Fruit fly (Drosophila melanogaster): Measurements from ENCODE around the gene CG14300.

CG14300 gene

dm6 chr3R:18681054-18681453, 12.5 kb downstream of the CG14300 start:
- TF ChIP-seq CG4496 (GFP tag; IDR thresholded peaks at IDR 0.05) = no peak
- TF ChIP-seq D1 (tag; optimal IDR thresholded peaks at IDR 0.05) = no peak
- no peak for TF ChIP-seq CG14655 (GFP tag; optimal IDR thresholded peaks at IDR 0.05)
- TF ChIP-seq Snoo (tag; optimal IDR thresholded peaks at IDR 0.05) = no peak
- no peak for TF ChIP-seq fd96Ca (GFP tag; IDR thresholded peaks at IDR 0.05)
- no peak for TF ChIP-seq CG34367 (tag; optimal IDR thresholded peaks at IDR 0.05)
- TF ChIP-seq Pif1A (GFP tag; optimal IDR thresholded peaks at IDR 0.05) = no peak
- TF ChIP-seq Ets98B (GFP tag; IDR thresholded peaks at IDR 0.05) = no peak
- TF ChIP-seq gl (tag; optimal IDR thresholded peaks at IDR 0.05) = no peak
- no peak for TF ChIP-seq CG8159 (tag; optimal IDR thresholded peaks at IDR 0.05)

- TF ChIP-seq Snoo (tag; optimal IDR thresholded peaks at IDR 0.05) (no peak), CG13204 (GFP tag; optimal IDR thresholded peaks at IDR 0.05) (no peak), fd96Ca (GFP tag; IDR thresholded peaks at IDR 0.05) (no peak), CG8159 (tag; optimal IDR thresholded peaks at IDR 0.05) (no peak), gl (tag; optimal IDR thresholded peaks at IDR 0.05) (no peak), Pif1B (GFP tag; optimal IDR thresholded peaks at IDR 0.05) (no peak), EcR (GFP tag; optimal IDR thresholded peaks at IDR 0.05) (no peak), CG15710 (tag; optimal IDR thresholded peaks at IDR 0.05) (no peak), CG9948 (tag; optimal IDR thresholded peaks at IDR 0.05) (no peak), rn (GFP tag; IDR thresholded peaks at IDR 0.05) (no peak), CG12605 (GFP tag; IDR thresholded peaks at IDR 0.05) (no peak), D1 (tag; optimal IDR thresholded peaks at IDR 0.05) (no peak), Pif1A (GFP tag; optimal IDR thresholded peaks at IDR 0.05) (no peak), CG34367 (tag; optimal IDR thresholded peaks at IDR 0.05) (no peak), CG14655 (GFP tag; optimal IDR thresholded peaks at IDR 0.05) (no peak), CG4496 (GFP tag; IDR thresholded peaks at IDR 0.05) (no peak), CG10348 (GFP tag; IDR thresholded peaks at IDR 0.05) (no peak)
These were observed 13.2 kb downstream of the CG14300 start, which contains the start of the genes CG46318 and ChT for dm6 chr3R:18680332-18680731. Gene CG46318, plus strand, starts transcription at chr3R:18680604. Gene ChT, plus strand, starts transcription at chr3R:18680604.

DNA sequence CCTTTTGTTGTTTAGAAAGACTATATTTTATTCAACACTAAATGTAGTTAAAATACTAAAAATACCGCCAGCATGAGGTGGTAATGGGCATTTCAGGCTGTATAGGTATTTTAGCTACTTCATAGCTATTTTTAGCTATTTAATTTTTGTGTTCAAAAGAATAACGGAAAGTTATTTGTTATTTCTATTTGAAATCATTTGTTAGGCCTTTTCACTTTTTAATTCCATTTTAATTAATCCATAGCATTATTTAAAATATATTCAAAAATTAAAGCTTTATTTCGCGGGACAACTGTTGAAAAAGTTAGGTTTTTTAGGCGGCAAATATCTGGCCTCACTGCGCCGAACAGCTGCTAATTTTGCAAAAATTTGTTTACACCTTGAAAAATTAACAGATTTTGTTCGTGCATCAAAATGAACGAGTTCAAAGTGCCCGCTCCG, 16.0 kb downstream of the CG14300 start, which contains the start of the genes dind and CG7706:
dind (minus strand) TSS at position 40 of the 441 bp plus-strand sequence.
CG7706 (plus strand) TSS at position 319 of the 441 bp plus-strand sequence.
- no peak for TF ChIP-seq EcR (GFP tag; optimal IDR thresholded peaks at IDR 0.05)
- no peak for TF ChIP-seq CG8301 (tag; optimal IDR thresholded peaks at IDR 0.05)
- no peak for TF ChIP-seq CG34367 (tag; optimal IDR thresholded peaks at IDR 0.05)
- no peak for TF ChIP-seq D1 (tag; optimal IDR thresholded peaks at IDR 0.05)
- no peak for TF ChIP-seq CG13204 (GFP tag; optimal IDR thresholded peaks at IDR 0.05)

dm6 chr3R:18671112-18671729, 22.3 kb downstream of the CG14300 start, which contains the start of gene CG31230:
Gene CG31230, plus strand, starts transcription at chr3R:18671679.
- TF ChIP-seq D1 (tag; optimal IDR thresholded peaks at IDR 0.05) (no peak), gl (tag; optimal IDR thresholded peaks at IDR 0.05) (no peak), rn (GFP tag; IDR thresholded peaks at IDR 0.05) (no peak), Pif1B (GFP tag; optimal IDR thresholded peaks at IDR 0.05) (no peak), CG9948 (tag; optimal IDR thresholded peaks at IDR 0.05) (no peak), CG8159 (tag; optimal IDR thresholded peaks at IDR 0.05) (no peak), CG32121 (GFP tag; IDR thresholded peaks at IDR 0.05) (no peak), CG14655 (GFP tag; optimal IDR thresholded peaks at IDR 0.05) (no peak), CG15710 (tag; optimal IDR thresholded peaks at IDR 0.05) (no peak), EcR (GFP tag; optimal IDR thresholded peaks at IDR 0.05) (no peak), CG13204 (GFP tag; optimal IDR thresholded peaks at IDR 0.05) (no peak), CG10348 (GFP tag; IDR thresholded peaks at IDR 0.05) (no peak), CG17806 (tag; optimal IDR thresholded peaks at IDR 0.05) (no peak), Snoo (tag; optimal IDR thresholded peaks at IDR 0.05) (no peak), Ets98B (GFP tag; IDR thresholded peaks at IDR 0.05) (no peak)

DNA sequence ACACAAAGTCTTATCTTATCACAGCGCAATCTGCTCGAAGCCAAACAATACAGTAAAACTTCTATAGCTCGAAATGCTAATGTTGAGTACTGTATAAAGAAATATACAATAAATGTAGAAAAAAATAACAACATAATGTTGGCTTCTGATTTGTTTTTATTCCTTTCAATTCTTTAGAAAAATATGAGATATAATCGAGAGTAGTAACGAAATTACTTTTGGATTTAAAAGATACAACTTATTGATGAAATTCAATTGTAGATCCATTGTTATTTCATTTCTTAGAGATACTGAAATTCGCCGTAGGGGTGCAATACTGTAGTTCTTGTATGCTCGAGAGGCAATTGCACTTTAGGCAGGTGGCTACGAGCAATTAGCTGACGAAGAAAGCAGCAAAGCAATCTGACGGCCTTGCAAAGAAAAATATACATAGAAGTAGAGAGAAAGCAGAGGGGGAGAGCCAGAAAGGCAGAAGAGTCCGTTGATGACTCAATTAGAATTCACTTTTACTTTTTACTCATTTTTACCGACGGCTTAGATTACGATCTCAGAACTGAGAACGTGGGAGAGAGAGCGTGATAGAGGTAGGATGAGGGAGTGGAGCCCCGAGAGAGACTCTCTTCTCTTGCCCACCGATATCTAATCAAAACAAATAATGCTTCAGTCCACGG, 22.9 kb downstream of the CG14300 start:
- TF ChIP-seq Pif1A (GFP tag; optimal IDR thresholded peaks at IDR 0.05) (no peak), Snoo (tag; optimal IDR thresholded peaks at IDR 0.05) (peak; percentile 14), CG14655 (GFP tag; optimal IDR thresholded peaks at IDR 0.05) (no peak), CG34367 (tag; optimal IDR thresholded peaks at IDR 0.05) (no peak), Pif1B (GFP tag; optimal IDR thresholded peaks at IDR 0.05) (peak; percentile 52), Ets98B (GFP tag; IDR thresholded peaks at IDR 0.05) (no peak), gl (tag; optimal IDR thresholded peaks at IDR 0.05) (no peak), CG8159 (tag; optimal IDR thresholded peaks at IDR 0.05) (no peak), CG4496 (GFP tag; IDR thresholded peaks at IDR 0.05) (0 out of 3 replicates have a peak, but pooled peaks have one; percentile 43), CG32121 (GFP tag; IDR thresholded peaks at IDR 0.05) (no peak; the same call in 1 of the 2 replicates), CG8301 (tag; optimal IDR thresholded peaks at IDR 0.05) (no peak), fd96Ca (GFP tag; IDR thresholded peaks at IDR 0.05) (0 out of 3 replicates have a peak, but pooled peaks have one; percentile 32), EcR (GFP tag; optimal IDR thresholded peaks at IDR 0.05) (no peak), CG10348 (GFP tag; IDR thresholded peaks at IDR 0.05) (no peak), CG12605 (GFP tag; IDR thresholded peaks at IDR 0.05) (no peak), D1 (tag; optimal IDR thresholded peaks at IDR 0.05) (no peak), CG13204 (GFP tag; optimal IDR thresholded peaks at IDR 0.05) (no peak), CG9948 (tag; optimal IDR thresholded peaks at IDR 0.05) (peak; percentile 42), CG17806 (tag; optimal IDR thresholded peaks at IDR 0.05) (no peak), rn (GFP tag; IDR thresholded peaks at IDR 0.05) (no peak), CG15710 (tag; optimal IDR thresholded peaks at IDR 0.05) (peak; percentile 46)

Data from whole organism, pupa.